Worm (Caenorhabditis elegans): ENCODE results near the gene F54D10.9.

Gene F54D10.9

ce11 chrII:3823855-3824254, 8.4 kb downstream of the F54D10.9 start, which contains the start of gene skr-15:
Gene skr-15 (plus strand): TSS chrII:3824155.
- TF ChIP-seq ama-1 (optimal IDR thresholded peaks at IDR 0.05) = no peak
- TF ChIP-seq nhr-25 (tag; optimal IDR thresholded peaks at IDR 0.05) = no peak
- TF ChIP-seq sma-3 (GFP tag; optimal IDR thresholded peaks at IDR 0.05) = no peak
- no peak for TF ChIP-seq unc-39 (tag; optimal IDR thresholded peaks at IDR 0.05)
- no peak for TF ChIP-seq ztf-11 (tag; optimal IDR thresholded peaks at IDR 0.05)
- no peak for TF ChIP-seq ceh-16 (tag; optimal IDR thresholded peaks at IDR 0.05)

- no peak for TF ChIP-seq snpc-4 (tag; optimal IDR thresholded peaks at IDR 0.05)
- TF ChIP-seq ztf-1 (GFP tag; conservative IDR thresholded peaks at IDR 0.05) = no peak
- TF ChIP-seq unc-39 (tag; optimal IDR thresholded peaks at IDR 0.05) = no peak
- TF ChIP-seq elt-1 (tag; optimal IDR thresholded peaks at IDR 0.05) = no peak
- no peak for TF ChIP-seq nhr-237 (tag; optimal IDR thresholded peaks at IDR 0.05)
- TF ChIP-seq sem-4 (tag; optimal IDR thresholded peaks at IDR 0.05) = no peak
- no peak for TF ChIP-seq F13H6.1 (tag; optimal IDR thresholded peaks at IDR 0.05)
- no peak for TF ChIP-seq nhr-23 (tag; optimal IDR thresholded peaks at IDR 0.05)
- TF ChIP-seq sma-3 (GFP tag; optimal IDR thresholded peaks at IDR 0.05) = no peak
- TF ChIP-seq zag-1 (tag; optimal IDR thresholded peaks at IDR 0.05) = no peak
- TF ChIP-seq egl-27 (tag; optimal IDR thresholded peaks at IDR 0.05) = no peak
- TF ChIP-seq mbf-1 (tag; optimal IDR thresholded peaks at IDR 0.05) = no peak
- TF ChIP-seq blmp-1 (tag; optimal IDR thresholded peaks at IDR 0.05; ENCODE audit: insufficient read depth) = no peak
- no peak for TF ChIP-seq unc-55 (GFP tag; optimal IDR thresholded peaks at IDR 0.05)
- TF ChIP-seq ZK546.5 (tag; optimal IDR thresholded peaks at IDR 0.05) = no peak
- TF ChIP-seq skn-1 (tag; optimal IDR thresholded peaks at IDR 0.05) = no peak
- TF ChIP-seq nhr-12 (tag; optimal IDR thresholded peaks at IDR 0.05) = no peak
- TF ChIP-seq gmeb-1 (tag; optimal IDR thresholded peaks at IDR 0.05) = no peak
These were observed 11.0 kb downstream of the F54D10.9 start, which contains the start of gene F54D10.7 for ce11 chrII:3821248-3821647. Gene F54D10.7 (minus strand): TSS chrII:3821296.

ce11 chrII:3816251-3816849, 15.9 kb downstream of the F54D10.9 start, which contains the start of gene fbxa-24:
Gene fbxa-24 (plus strand): TSS chrII:3816526.
- peak; percentile 5 for TF ChIP-seq nhr-129 (tag; optimal IDR thresholded peaks at IDR 0.05)
- TF ChIP-seq lsy-2 (tag; optimal IDR thresholded peaks at IDR 0.05) = peak in 1 of 2 experiments; percentile 42

- TF ChIP-seq snpc-4 (tag; optimal IDR thresholded peaks at IDR 0.05) (no peak), nhr-11 (tag; optimal IDR thresholded peaks at IDR 0.05) (no peak), unc-55 (GFP tag; optimal IDR thresholded peaks at IDR 0.05) (peak; percentile 28), C34F6.9 (tag; optimal IDR thresholded peaks at IDR 0.05) (no peak), crh-2 (tag; optimal IDR thresholded peaks at IDR 0.05) (no peak), lin-39 (tag; optimal IDR thresholded peaks at IDR 0.05) (no peak), lsy-2 (tag; optimal IDR thresholded peaks at IDR 0.05) (peak in 1 of 2 experiments; percentile 19), F13H6.1 (tag; optimal IDR thresholded peaks at IDR 0.05) (no peak), peb-1 (tag; optimal IDR thresholded peaks at IDR 0.05) (no peak), gmeb-1 (tag; optimal IDR thresholded peaks at IDR 0.05) (peak; percentile 9), egl-27 (tag; optimal IDR thresholded peaks at IDR 0.05) (no peak), fos-1 (tag; optimal IDR thresholded peaks at IDR 0.05) (peak; percentile 93), ZK546.5 (tag; optimal IDR thresholded peaks at IDR 0.05) (no peak), ceh-16 (tag; optimal IDR thresholded peaks at IDR 0.05) (no peak)
These were observed 16.7 kb downstream of the F54D10.9 start for ce11 chrII:3815445-3816208.

- TF ChIP-seq C34F6.9 (tag; optimal IDR thresholded peaks at IDR 0.05) (peak; percentile 11), crh-2 (tag; optimal IDR thresholded peaks at IDR 0.05) (no peak), F13H6.1 (tag; optimal IDR thresholded peaks at IDR 0.05) (no peak)
These were observed 20.4 kb downstream of the F54D10.9 start, which contains the start of gene lido-15 for ce11 chrII:3811816-3812332. Gene lido-15 (plus strand): TSS chrII:3812282.

ce11 chrII:3810550-3810949, 21.7 kb downstream of the F54D10.9 start:
- TF ChIP-seq mbf-1 (tag; optimal IDR thresholded peaks at IDR 0.05) (no peak), crh-2 (tag; optimal IDR thresholded peaks at IDR 0.05) (peak; percentile 61), ztf-4 (tag; optimal IDR thresholded peaks at IDR 0.05) (no peak), lsy-2 (tag; optimal IDR thresholded peaks at IDR 0.05) (peak in 1 of 2 experiments; percentile 59), nhr-129 (tag; optimal IDR thresholded peaks at IDR 0.05) (no peak), unc-55 (GFP tag; optimal IDR thresholded peaks at IDR 0.05) (peak; percentile 40), zag-1 (tag; optimal IDR thresholded peaks at IDR 0.05) (no peak), sma-3 (GFP tag; optimal IDR thresholded peaks at IDR 0.05) (peak; percentile 23), nhr-237 (tag; optimal IDR thresholded peaks at IDR 0.05) (no peak), ztf-1 (GFP tag; conservative IDR thresholded peaks at IDR 0.05) (no peak), nhr-11 (tag; optimal IDR thresholded peaks at IDR 0.05) (no peak), skn-1 (tag; optimal IDR thresholded peaks at IDR 0.05) (no peak), elt-3 (tag; optimal IDR thresholded peaks at IDR 0.05) (no peak), nhr-12 (tag; optimal IDR thresholded peaks at IDR 0.05) (no peak), alr-1 (tag; optimal IDR thresholded peaks at IDR 0.05) (no peak), snpc-4 (tag; optimal IDR thresholded peaks at IDR 0.05) (no peak), sma-9 (GFP tag; optimal IDR thresholded peaks at IDR 0.05) (peak; percentile 10), sma-9 (tag; optimal IDR thresholded peaks at IDR 0.05) (no peak), sem-4 (tag; optimal IDR thresholded peaks at IDR 0.05) (no peak), nhr-23 (tag; optimal IDR thresholded peaks at IDR 0.05) (no peak), lin-11 (tag; optimal IDR thresholded peaks at IDR 0.05) (no peak), ama-1 (optimal IDR thresholded peaks at IDR 0.05) (no peak), ztf-11 (tag; optimal IDR thresholded peaks at IDR 0.05) (no peak), R02D3.7 (tag; optimal IDR thresholded peaks at IDR 0.05) (no peak), fos-1 (tag; optimal IDR thresholded peaks at IDR 0.05) (peak; percentile 44), gmeb-1 (tag; optimal IDR thresholded peaks at IDR 0.05) (peak; percentile 40)

Measured in whole organism, L2 larva.